Fruit fly (Drosophila melanogaster) whole organism, prepupa: ENCODE measurements around the gene a10.

Experiments used
- Blimp-1 ChIP-seq: fragments of 200-800 bp; sonication (Bioruptor generic); optimal IDR thresholded peaks from 3 replicates; lab custom pipeline; 2017; ENCODE audit warnings: missing biosample characterization, missing genetic modification characterization, mild to moderate bottlenecking, moderate library complexity, missing genetic modification reagents
- CG10669 ChIP-seq: fragments of 200-800 bp; sonication (Bioruptor generic); optimal IDR thresholded peaks from 3 replicates; lab custom pipeline; 2018; ENCODE audit warnings: missing biosample characterization, mild to moderate bottlenecking, missing genetic modification characterization, moderate library complexity
- CG11294 ChIP-seq: fragments of 200-800 bp; sonication (Bioruptor generic); IDR thresholded peaks from 2 replicates; pipeline ENCODE4 v1.3.6; 2022; ENCODE audit warnings: missing biosample characterization, missing genetic modification characterization
- CG1621 ChIP-seq: fragments of 200-800 bp; sonication (Bioruptor generic); optimal IDR thresholded peaks from 3 replicates; lab custom pipeline; 2018; ENCODE audit warnings: missing biosample characterization, mild to moderate bottlenecking, missing genetic modification characterization
- CG16779 ChIP-seq: fragments of 200-800 bp; sonication (Bioruptor generic); optimal IDR thresholded peaks from 3 replicates; lab custom pipeline; 2017; ENCODE audit warnings: missing biosample characterization, mild to moderate bottlenecking, missing genetic modification characterization
- CG3032 ChIP-seq: fragments of 200-800 bp; optimal IDR thresholded peaks from 2 replicates; lab custom pipeline; 2019; ENCODE audit warnings: missing biosample characterization, mild to moderate bottlenecking, missing genetic modification characterization, moderate library complexity
- CG31627 ChIP-seq: fragments of 200-800 bp; sonication (Bioruptor generic); optimal IDR thresholded peaks from 3 replicates; lab custom pipeline; 2016; ENCODE audit warnings: missing biosample characterization, missing genetic modification characterization
- CG32006 ChIP-seq: fragments of 200-800 bp; sonication (Bioruptor generic); optimal IDR thresholded peaks from 3 replicates; lab custom pipeline; 2017; ENCODE audit warnings: missing biosample characterization, mild to moderate bottlenecking, missing genetic modification characterization
- CG3919 ChIP-seq: fragments of 200-800 bp; sonication (Bioruptor generic); optimal IDR thresholded peaks from 3 replicates; lab custom pipeline; 2016; ENCODE audit warnings: missing biosample characterization, missing genetic modification characterization
- CG4318 ChIP-seq: fragments of 200-800 bp; sonication (Bioruptor generic); optimal IDR thresholded peaks from 3 replicates; lab custom pipeline; 2017; ENCODE audit warnings: missing biosample characterization, mild to moderate bottlenecking, missing genetic modification characterization
- CG6276 ChIP-seq: fragments of 200-800 bp; sonication (Bioruptor generic); optimal IDR thresholded peaks from 2 replicates; lab custom pipeline; 2017; ENCODE audit warnings: missing biosample characterization, mild to moderate bottlenecking, missing genetic modification characterization
- CG6792 ChIP-seq: fragments of 200-800 bp; sonication (Bioruptor generic); optimal IDR thresholded peaks from 3 replicates; lab custom pipeline; 2016; ENCODE audit warnings: missing biosample characterization, missing genetic modification characterization
- CG6808 ChIP-seq: fragments of 200-800 bp; sonication (Bioruptor generic); optimal IDR thresholded peaks from 3 replicates; lab custom pipeline; 2017; ENCODE audit warnings: missing biosample characterization, missing genetic modification characterization, mild to moderate bottlenecking, moderate library complexity, missing genetic modification reagents
- CG8119 ChIP-seq: fragments of 200-800 bp; sonication (Bioruptor generic); IDR thresholded peaks from 3 replicates; pipeline ENCODE4 v1.3.6; 2022; ENCODE audit warnings: missing biosample characterization, missing genetic modification characterization
- CG8319 ChIP-seq: fragments of 200-800 bp; sonication (Bioruptor generic); optimal IDR thresholded peaks from 3 replicates; lab custom pipeline; 2016; ENCODE audit warnings: missing biosample characterization, missing genetic modification characterization
- CG8632 ChIP-seq: fragments of 200-800 bp; sonication (Bioruptor generic); optimal IDR thresholded peaks from 3 replicates; lab custom pipeline; 2016; ENCODE audit warnings: missing biosample characterization, missing genetic modification characterization
- CG9139 ChIP-seq: fragments of 200-800 bp; sonication (Bioruptor generic); optimal IDR thresholded peaks from 3 replicates; lab custom pipeline; 2017; ENCODE audit warnings: missing biosample characterization, mild to moderate bottlenecking, missing genetic modification characterization
- Eip75B ChIP-seq: fragments of 200-800 bp; sonication (Bioruptor generic); optimal IDR thresholded peaks from 3 replicates; lab custom pipeline; 2016; ENCODE audit warnings: missing biosample characterization, missing genetic modification characterization
- Eip78C ChIP-seq: fragments of 200-800 bp; sonication (Bioruptor generic); peaks from one replicate; lab custom pipeline; 2016; ENCODE audit warnings: missing biosample characterization, missing genetic modification characterization
- Eip93F ChIP-seq: fragments of 200-800 bp; sonication (Bioruptor generic); optimal IDR thresholded peaks from 2 replicates; lab custom pipeline; 2016; ENCODE audit warnings: missing biosample characterization, mild to moderate bottlenecking, missing genetic modification characterization
- Ets21C ChIP-seq: fragments of 200-800 bp; sonication (Bioruptor generic); optimal IDR thresholded peaks from 3 replicates; lab custom pipeline; 2016; ENCODE audit warnings: missing biosample characterization, missing genetic modification characterization
- Ets96B ChIP-seq: fragments of 200-800 bp; optimal IDR thresholded peaks from 2 replicates; lab custom pipeline; 2019; ENCODE audit warnings: missing biosample characterization, mild to moderate bottlenecking, missing genetic modification characterization, moderate library complexity
- Gug ChIP-seq: fragments of 200-800 bp; sonication (Bioruptor generic); IDR thresholded peaks from 2 replicates; pipeline ENCODE4 v1.3.6; 2022; ENCODE audit warnings: missing biosample characterization, missing genetic modification characterization
- Hr38 ChIP-seq: sonication (Bioruptor generic); optimal IDR thresholded peaks from 2 replicates; lab custom pipeline; 2016; ENCODE audit warnings: missing biosample characterization, missing genetic modification characterization
- Hr39 ChIP-seq: fragments of 200-800 bp; sonication (Bioruptor generic); optimal IDR thresholded peaks from 2 replicates; lab custom pipeline; 2016; ENCODE audit warnings: missing biosample characterization, missing genetic modification characterization
- Hr4 ChIP-seq: fragments of 200-800 bp; sonication (Bioruptor generic); optimal IDR thresholded peaks from 3 replicates; lab custom pipeline; 2016; ENCODE audit warnings: missing biosample characterization, missing genetic modification characterization
- Lpt ChIP-seq: fragments of 200-800 bp; sonication (Bioruptor generic); optimal IDR thresholded peaks from 3 replicates; lab custom pipeline; 2016; ENCODE audit warnings: missing biosample characterization, missing genetic modification characterization
- Met ChIP-seq: fragments of 200-800 bp; sonication (Bioruptor generic); optimal IDR thresholded peaks from 3 replicates; lab custom pipeline; 2016; ENCODE audit warnings: missing biosample characterization, missing genetic modification characterization
- OdsH ChIP-seq: fragments of 200-800 bp; sonication (Bioruptor generic); optimal IDR thresholded peaks from 3 replicates; lab custom pipeline; 2016; ENCODE audit warnings: missing biosample characterization, missing genetic modification characterization
- Smox ChIP-seq: fragments of 200-800 bp; sonication (Bioruptor generic); optimal IDR thresholded peaks from 3 replicates; lab custom pipeline; 2016; ENCODE audit warnings: missing biosample characterization, missing genetic modification characterization
- Sox102F ChIP-seq: fragments of 200-800 bp; sonication (Bioruptor generic); optimal IDR thresholded peaks from 2 replicates; lab custom pipeline; 2016; ENCODE audit warnings: missing biosample characterization, mild to moderate bottlenecking, missing genetic modification characterization
- Sox14 ChIP-seq: fragments of 200-800 bp; sonication (Bioruptor generic); optimal IDR thresholded peaks from 3 replicates; lab custom pipeline; 2016; ENCODE audit warnings: missing biosample characterization, missing genetic modification characterization
- Sox15 ChIP-seq: fragments of 200-800 bp; sonication (Bioruptor generic); optimal IDR thresholded peaks from 3 replicates; lab custom pipeline; 2016; ENCODE audit warnings: missing biosample characterization, missing genetic modification characterization
- achi ChIP-seq: fragments of 200-800 bp; sonication (Bioruptor generic); optimal IDR thresholded peaks from 3 replicates; lab custom pipeline; 2016; ENCODE audit warnings: missing biosample characterization, missing genetic modification characterization
- dac ChIP-seq: fragments of 200-800 bp; sonication (Bioruptor generic); optimal IDR thresholded peaks from 2 replicates; lab custom pipeline; 2017; ENCODE audit warnings: missing biosample characterization, mild to moderate bottlenecking, missing genetic modification characterization
- dsx ChIP-seq: fragments of 200-800 bp; optimal IDR thresholded peaks from 3 replicates; lab custom pipeline; 2019; ENCODE audit warnings: missing biosample characterization, mild to moderate bottlenecking, missing genetic modification characterization, moderate library complexity; ENCODE audit not compliant: poor library complexity, severe bottlenecking
- eg ChIP-seq: fragments of 200-800 bp; sonication (Bioruptor generic); IDR thresholded peaks from 3 replicates; pipeline ENCODE4 v1.3.6; 2022; ENCODE audit warnings: missing biosample characterization, missing genetic modification characterization
- esn ChIP-seq: fragments of 200-800 bp; sonication (Bioruptor generic); optimal IDR thresholded peaks from 2 replicates; lab custom pipeline; 2016; ENCODE audit warnings: missing biosample characterization, mild to moderate bottlenecking, missing genetic modification characterization, moderate library complexity
- fd59A ChIP-seq: fragments of 200-800 bp; sonication (Bioruptor generic); optimal IDR thresholded peaks from 2 replicates; lab custom pipeline; 2017; ENCODE audit warnings: missing biosample characterization, mild to moderate bottlenecking, missing genetic modification characterization, missing genetic modification reagents
- lz ChIP-seq: fragments of 200-800 bp; sonication (Bioruptor generic); optimal IDR thresholded peaks from 3 replicates; lab custom pipeline; 2016; ENCODE audit warnings: missing biosample characterization, missing genetic modification characterization
- net ChIP-seq: fragments of 200-800 bp; sonication (Bioruptor generic); optimal IDR thresholded peaks from 3 replicates; lab custom pipeline; 2016; ENCODE audit warnings: missing biosample characterization, missing genetic modification characterization
- pdm3 ChIP-seq: fragments of 200-800 bp; sonication (Bioruptor generic); optimal IDR thresholded peaks from 3 replicates; lab custom pipeline; 2016; ENCODE audit warnings: missing biosample characterization, missing genetic modification characterization
- salr ChIP-seq, 2 experiments: fragments of 200-800 bp; sonication (Bioruptor generic); optimal IDR thresholded peaks; 3 replicates each; lab custom pipeline; 2016 to 2018; ENCODE audit warnings: missing biosample characterization in 2 of 2, missing genetic modification characterization in 2 of 2, mild to moderate bottlenecking in 1 of 2
- ss ChIP-seq, 2 experiments: fragments of 200-800 bp; sonication (Bioruptor generic); optimal IDR thresholded peaks; 2 replicates in 1 of 2; 3 replicates in 1 of 2; lab custom pipeline; 2017 to 2018; ENCODE audit warnings: mild to moderate bottlenecking in 2 of 2, missing biosample characterization in 2 of 2, missing genetic modification characterization in 2 of 2, moderate library complexity in 1 of 2
- vri ChIP-seq: fragments of 200-800 bp; sonication (Bioruptor generic); optimal IDR thresholded peaks from 3 replicates; lab custom pipeline; 2016; ENCODE audit warnings: missing biosample characterization, mild to moderate bottlenecking, missing genetic modification characterization

The a10 gene

DNA sequence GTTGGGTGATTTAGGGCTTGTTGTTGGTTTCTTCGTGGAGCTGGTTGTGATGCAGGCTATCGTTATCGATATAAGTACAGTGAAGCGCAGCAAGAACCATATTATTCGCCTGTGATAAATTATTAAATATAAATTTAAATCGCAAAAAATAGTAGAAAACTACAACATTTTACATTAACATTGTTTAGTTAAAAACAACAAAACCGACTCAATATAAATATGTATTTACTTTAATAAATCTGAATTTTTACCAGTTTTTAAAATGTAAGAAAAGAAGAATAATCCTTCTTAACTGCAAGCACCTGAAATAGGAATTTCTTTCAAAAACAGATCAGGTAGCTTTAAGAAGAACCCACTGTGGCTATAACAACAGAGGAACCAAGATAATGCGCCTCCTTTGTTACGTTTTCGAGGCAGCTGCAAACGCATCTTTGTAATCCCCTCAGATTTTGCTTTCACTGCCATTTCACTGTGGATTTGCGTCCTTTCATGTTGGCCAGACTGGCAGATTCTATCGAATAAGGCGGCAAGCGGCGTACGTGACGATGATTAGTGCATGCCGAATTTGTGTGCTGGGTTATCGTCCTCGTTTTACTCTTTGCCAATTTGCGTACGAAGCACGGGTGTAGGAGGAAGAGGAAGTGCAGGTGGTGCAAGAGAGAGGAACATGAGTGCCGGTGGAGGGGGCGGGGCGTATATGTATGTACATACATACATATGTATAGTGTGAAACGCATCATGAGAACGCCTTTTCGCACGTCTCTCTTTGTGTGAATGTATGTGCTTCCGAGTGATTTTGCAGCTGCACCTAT lies 12.8 kb downstream of the a10 start (continued):
- TF ChIP-seq Sox15 (GFP tag; lab: Kevin White, UChicago), result peak; percentile 21
- no peak for TF ChIP-seq CG16779 (tag; lab: Kevin White, UChicago)
- peak; percentile 17 for TF ChIP-seq pdm3 (GFP tag; lab: Kevin White, UChicago)
- no peak for TF ChIP-seq CG1621
- TF ChIP-seq eg, result no peak
- no peak for TF ChIP-seq dac (GFP tag; lab: Kevin White, UChicago)
- no peak for TF ChIP-seq CG9139 (GFP tag; lab: Kevin White, UChicago)
- peak; percentile 83 for TF ChIP-seq Eip78C (GFP tag; lab: Kevin White, UChicago)
- no peak for TF ChIP-seq Eip93F
- TF ChIP-seq CG3919, result peak; percentile 10
- no peak for TF ChIP-seq CG10669 (GFP tag; lab: Kevin White, UChicago)
- TF ChIP-seq achi (GFP tag; lab: Kevin White, UChicago), result no peak
- peak; percentile 42 for TF ChIP-seq CG8632 (GFP tag; lab: Kevin White, UChicago)
- no peak for TF ChIP-seq Lpt (GFP tag; lab: Kevin White, UChicago)
- TF ChIP-seq fd59A (GFP tag; lab: Kevin White, UChicago), result no peak
- peak; percentile 66 for TF ChIP-seq vri (GFP tag; lab: Kevin White, UChicago)
- peak; percentile 34 for TF ChIP-seq Sox102F (GFP tag; lab: Kevin White, UChicago)
- peak in 1 of 2 experiments; percentile 18 for TF ChIP-seq ss (GFP tag; optimal IDR thresholded peaks at IDR 0.05; lab: Kevin White, UChicago)
- TF ChIP-seq CG8319, result peak; percentile 7
- no peak for TF ChIP-seq CG6808 (GFP tag; lab: Kevin White, UChicago)
- TF ChIP-seq OdsH (GFP tag; lab: Kevin White, UChicago), result peak; percentile 43
- TF ChIP-seq dsx (GFP tag; lab: Kevin White, UChicago), result no peak
- no peak for TF ChIP-seq CG6276 (GFP tag; lab: Kevin White, UChicago)
- no peak for TF ChIP-seq Eip75B
- TF ChIP-seq Smox, result peak; percentile 41
- no peak for TF ChIP-seq CG11294
- TF ChIP-seq net (GFP tag; lab: Kevin White, UChicago), result no peak
- TF ChIP-seq CG8119, result no peak
- no peak for TF ChIP-seq Hr38 (GFP tag; lab: Kevin White, UChicago)
- TF ChIP-seq, all 60 proteins: peak for 33

DNA sequence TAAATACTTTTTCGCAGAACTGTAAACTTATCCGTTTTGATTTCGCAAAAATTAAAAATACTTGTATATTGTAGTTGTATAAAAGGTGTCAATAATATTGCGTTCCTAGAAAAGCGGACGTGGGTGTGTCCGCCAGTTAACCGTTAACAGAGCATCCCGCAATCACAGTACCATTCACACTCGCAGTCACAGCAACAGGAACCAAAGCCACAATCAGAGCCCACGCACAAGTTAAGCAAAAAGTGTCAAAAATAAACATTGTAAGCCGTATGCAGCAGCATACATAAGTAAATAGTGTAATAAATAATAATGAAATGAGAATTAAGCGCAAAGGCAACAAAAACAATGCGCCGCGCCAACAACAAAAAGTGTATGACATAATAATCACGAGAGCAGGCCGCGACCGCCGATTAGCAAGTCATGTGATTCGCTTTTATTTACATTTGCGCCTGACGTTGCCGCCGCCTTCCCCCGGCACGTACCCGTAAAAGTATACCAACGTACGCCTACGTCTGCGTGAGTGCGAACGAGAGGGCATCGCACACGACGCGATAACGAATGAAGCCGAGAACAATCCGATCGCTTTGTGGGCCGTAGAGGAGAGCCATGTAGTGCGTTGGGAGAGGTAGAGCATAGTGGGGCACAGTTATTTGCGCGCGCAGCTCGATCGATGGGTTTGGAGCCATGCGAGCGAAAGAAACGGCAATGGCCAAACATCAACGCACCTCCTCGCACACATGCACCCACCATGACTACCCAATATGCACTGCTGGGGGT lies 13.6 kb downstream of the a10 start:
- no peak for TF ChIP-seq CG8319
- TF ChIP-seq Eip78C (GFP tag; lab: Kevin White, UChicago), result peak; percentile 70
- TF ChIP-seq CG3032 (tag; lab: Kevin White, UChicago), result no peak
- TF ChIP-seq CG6276 (GFP tag; lab: Kevin White, UChicago), result no peak
- peak; percentile 22 for TF ChIP-seq CG6792
- TF ChIP-seq Hr39 (GFP tag; lab: Kevin White, UChicago), result peak; percentile 63
- TF ChIP-seq salr (GFP tag; optimal IDR thresholded peaks at IDR 0.05; lab: Kevin White, UChicago), result peak in 1 of 2 experiments; percentile 14
- peak; percentile 48 for TF ChIP-seq lz (GFP tag; lab: Kevin White, UChicago)
- no peak for TF ChIP-seq Ets21C
- TF ChIP-seq Blimp-1 (GFP tag; lab: Kevin White, UChicago), result peak; percentile 30
- TF ChIP-seq Gug (GFP tag; lab: Robert Waterston, UW), result peak; percentile 46
- TF ChIP-seq CG1621, result peak; percentile 67
- peak; percentile 42 for TF ChIP-seq Hr4 (GFP tag; lab: Kevin White, UChicago)
- peak; percentile 38 for TF ChIP-seq CG8632 (GFP tag; lab: Kevin White, UChicago)
- TF ChIP-seq CG6808 (GFP tag; lab: Kevin White, UChicago), result no peak
- TF ChIP-seq Met (GFP tag; lab: Kevin White, UChicago), result peak; percentile 32
- peak; percentile 46 for TF ChIP-seq CG31627 (GFP tag; lab: Kevin White, UChicago)
- no peak for TF ChIP-seq dac (GFP tag; lab: Kevin White, UChicago)
- TF ChIP-seq CG8119, result no peak; the same call in 2 of the 3 replicates
- TF ChIP-seq CG9139 (GFP tag; lab: Kevin White, UChicago), result peak; percentile 49
- TF ChIP-seq CG16779 (tag; lab: Kevin White, UChicago), result peak; percentile 29
- TF ChIP-seq Eip93F, result peak; percentile 21
- TF ChIP-seq CG32006 (GFP tag; lab: Kevin White, UChicago), result peak; percentile 26
- no peak for TF ChIP-seq Ets96B
- peak; percentile 75 for TF ChIP-seq Sox14 (GFP tag; lab: Kevin White, UChicago)
- TF ChIP-seq eg, result peak; percentile 29
- TF ChIP-seq CG10669 (GFP tag; lab: Kevin White, UChicago), result peak; percentile 34
- no peak for TF ChIP-seq CG4318
- peak; percentile 100 for TF ChIP-seq vri (GFP tag; lab: Kevin White, UChicago)
- peak; percentile 47 for TF ChIP-seq esn (GFP tag; lab: Kevin White, UChicago)
